Worm (Caenorhabditis elegans) whole organism, L4 larva: ENCODE measurements around the gene npr-22.

Source experiments
- ZK546.5 ChIP-seq, 2 experiments: sonication (generic microtip); optimal IDR thresholded peaks; 2 replicates each; lab custom pipeline; 2017; ENCODE audit warnings: missing biosample characterization in 2 of 2, missing genetic modification characterization in 2 of 2
- ama-1 ChIP-seq: fragments of 150-350 bp; optimal IDR thresholded peaks from 2 replicates; lab custom pipeline; 2014; ENCODE audit warnings: inconsistent platforms, mixed read lengths
- cey-2 ChIP-seq: sonication (generic microtip); optimal IDR thresholded peaks from 3 replicates; lab custom pipeline; 2017; ENCODE audit warnings: missing genetic modification characterization, mild to moderate bottlenecking, missing compliant biosample characterization, antibody characterized with exemption, borderline replicate concordance; ENCODE audit not compliant: insufficient read depth
- dmd-9 ChIP-seq: fragments of 200-800 bp; sonication (Bioruptor generic); IDR thresholded peaks from 2 replicates; pipeline ENCODE4 v1.3.6; 2022; ENCODE audit warnings: missing genetic modification reagents, missing genetic modification characterization, missing compliant biosample characterization
- dve-1 ChIP-seq: sonication (generic microtip); optimal IDR thresholded peaks from 2 replicates; lab custom pipeline; 2017; ENCODE audit warnings: antibody characterized with exemption, mild to moderate bottlenecking, missing genetic modification characterization, missing compliant biosample characterization; ENCODE audit not compliant: insufficient read depth
- lsy-2 ChIP-seq, 2 experiments: fragments of 150-350 bp in 1 of 2; sonication (generic microtip) in 1 of 2; optimal IDR thresholded peaks; 2 replicates each; lab custom pipeline; 2014 to 2017; ENCODE audit warnings: missing biosample characterization in 2 of 2, missing genetic modification characterization in 2 of 2
- mdl-1 ChIP-seq, 2 experiments: fragments of 150-350 bp in 1 of 2; sonication (generic microtip) in 1 of 2; optimal IDR thresholded peaks; 2 replicates each; lab custom pipeline; 2014 to 2017; ENCODE audit warnings: missing biosample characterization in 2 of 2, missing genetic modification characterization in 2 of 2
- nhr-28 ChIP-seq: fragments of 150-350 bp; optimal IDR thresholded peaks from 2 replicates; lab custom pipeline; 2014; ENCODE audit warnings: missing biosample characterization, missing genetic modification characterization
- nhr-41 ChIP-seq: fragments of 200-800 bp; sonication (Bioruptor generic); IDR thresholded peaks from 2 replicates; pipeline ENCODE4 v1.3.6; 2022; ENCODE audit warnings: missing genetic modification reagents, missing genetic modification characterization, missing compliant biosample characterization
- nhr-76 ChIP-seq: fragments of 150-350 bp; optimal IDR thresholded peaks from 2 replicates; lab custom pipeline; 2014; ENCODE audit warnings: missing biosample characterization, missing genetic modification characterization
- pha-4 ChIP-seq, 2 experiments: fragments of 150-350 bp in 1 of 2; fragments of 200-800 bp in 1 of 2; sonication (Bioruptor generic) in 1 of 2; IDR thresholded peaks in 1 of 2; optimal IDR thresholded peaks in 1 of 2; 2 replicates each; pipeline versions ENCODE4 v1.3.6 to Lab custom; 2014 to 2022; ENCODE audit warnings: missing genetic modification characterization in 2 of 2, missing genetic modification reagents in 2 of 2, missing biosample characterization in 1 of 2, missing compliant biosample characterization in 1 of 2

DNA sequence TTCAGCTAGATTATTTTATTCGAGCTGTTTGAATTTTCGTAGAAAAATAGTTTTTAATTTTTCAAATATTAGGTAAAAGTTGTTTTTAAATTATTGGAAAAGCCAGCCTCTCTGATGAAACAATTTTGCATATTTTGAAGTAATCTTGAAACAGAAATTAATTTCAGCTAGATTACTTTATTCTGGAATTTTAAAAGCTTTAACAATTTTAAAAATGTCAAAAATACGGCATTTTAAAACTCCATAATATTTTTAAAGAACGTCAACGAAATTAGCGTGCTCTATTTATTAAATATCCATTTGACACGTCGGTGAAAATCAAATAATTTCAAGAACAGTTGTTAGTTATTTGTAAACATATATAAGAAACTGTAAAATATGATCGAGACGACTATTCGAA lies 43.6 kb downstream of the npr-22 start, which contains the start of gene Y59H11AR.10:
- no peak for TF ChIP-seq cey-2 (tag; lab: Kevin White, UChicago)
- TF ChIP-seq ZK546.5 (tag; optimal IDR thresholded peaks at IDR 0.05; lab: Kevin White, UChicago), result no peak
- TF ChIP-seq dve-1, result no peak
- TF ChIP-seq mdl-1 (tag; optimal IDR thresholded peaks at IDR 0.05; lab: Kevin White, UChicago), result no peak
- no peak for TF ChIP-seq lsy-2 (tag; optimal IDR thresholded peaks at IDR 0.05; lab: Kevin White, UChicago)
- TF ChIP-seq dmd-9 (GFP tag; lab: Robert Waterston, UW), result no peak
- no peak for TF ChIP-seq nhr-76 (tag; lab: Kevin White, UChicago)
- no peak for TF ChIP-seq ama-1
- no peak for TF ChIP-seq pha-4 (GFP tag; IDR thresholded peaks at IDR 0.05; lab: Robert Waterston, UW)
- no peak for TF ChIP-seq pha-4 (tag; optimal IDR thresholded peaks at IDR 0.05; lab: Kevin White, UChicago)
- no peak for TF ChIP-seq nhr-28 (tag; lab: Kevin White, UChicago)
- TF ChIP-seq nhr-41, result no peak
